Worm (Caenorhabditis elegans) whole organism, late embryonic: ENCODE measurements around the gene F58B4.7.

Experiments used
- F13H6.1 ChIP-seq: sonication (generic microtip); optimal IDR thresholded peaks from 2 replicates; lab custom pipeline; 2016; ENCODE audit warnings: missing genetic modification characterization, missing compliant biosample characterization
- ama-1 ChIP-seq: fragments of 150-350 bp; optimal IDR thresholded peaks from 2 replicates; lab custom pipeline; 2014
- ceh-19 ChIP-seq: fragments of 200-800 bp; sonication (Bioruptor generic); optimal IDR thresholded peaks from 2 replicates; lab custom pipeline; 2018; ENCODE audit warnings: mild to moderate bottlenecking, missing genetic modification characterization, missing compliant biosample characterization
- ets-4 ChIP-seq: sonication (generic microtip); optimal IDR thresholded peaks from 2 replicates; lab custom pipeline; 2016; ENCODE audit warnings: missing genetic modification characterization, missing compliant biosample characterization
- fax-1 ChIP-seq: sonication (generic microtip); optimal IDR thresholded peaks from 2 replicates; lab custom pipeline; 2016; ENCODE audit warnings: missing genotype, missing genetic modification characterization, missing compliant biosample characterization
- nfya-1 ChIP-seq: sonication (generic microtip); optimal IDR thresholded peaks from 2 replicates; lab custom pipeline; 2017; ENCODE audit warnings: missing genetic modification characterization, mild to moderate bottlenecking, missing compliant biosample characterization, antibody characterized with exemption, moderate library complexity
- pqm-1 ChIP-seq: sonication (generic microtip); optimal IDR thresholded peaks from 2 replicates; lab custom pipeline; 2016; ENCODE audit warnings: missing genetic modification characterization, missing compliant biosample characterization
- ttx-3 ChIP-seq: sonication (generic microtip); optimal IDR thresholded peaks from 2 replicates; lab custom pipeline; 2016; ENCODE audit warnings: missing genetic modification reagents, missing genetic modification characterization, missing compliant biosample characterization

- TF ChIP-seq ceh-19 (GFP tag; lab: Kevin White, UChicago) (no peak), pqm-1 (no peak), fax-1 (tag; lab: Kevin White, UChicago) (no peak), nfya-1 (tag; lab: Kevin White, UChicago) (no peak), ttx-3 (no peak), F13H6.1 (no peak), ets-4 (no peak), ama-1 (lab: Kevin White, UChicago) (no peak)
Observed at ce11 chrV:10966874-10967273, 43.7 kb upstream of the F58B4.7 start.
